Fruit fly (Drosophila melanogaster) whole organism, adult: ENCODE data around the gene CG4619.

Experiments
- CG11617 ChIP-seq: fragments of 200-800 bp; sonication (Bioruptor generic); optimal IDR thresholded peaks from 2 replicates; lab custom pipeline; 2017; ENCODE audit warnings: mild to moderate bottlenecking, missing biosample characterization, missing genetic modification reagents, missing genetic modification characterization
- CG12768 ChIP-seq: fragments of 200-800 bp; sonication (Bioruptor generic); optimal IDR thresholded peaks from 2 replicates; lab custom pipeline; 2017; ENCODE audit warnings: missing biosample characterization, missing genetic modification characterization, mild to moderate bottlenecking, moderate library complexity, missing genetic modification reagents
- CG14711 ChIP-seq: fragments of 200-800 bp; sonication (Bioruptor generic); optimal IDR thresholded peaks from 2 replicates; lab custom pipeline; 2018; ENCODE audit warnings: missing biosample characterization, mild to moderate bottlenecking, missing genetic modification characterization, moderate library complexity
- CG1620 ChIP-seq: fragments of 200-800 bp; sonication (Bioruptor generic); optimal IDR thresholded peaks from 2 replicates; lab custom pipeline; 2016; ENCODE audit warnings: missing biosample characterization, missing genetic modification characterization
- CG33017 ChIP-seq: fragments of 200-800 bp; sonication (Bioruptor generic); optimal IDR thresholded peaks from 2 replicates; lab custom pipeline; 2018; ENCODE audit warnings: missing biosample characterization, mild to moderate bottlenecking, missing genetic modification characterization, moderate library complexity
- CG5204 ChIP-seq: fragments of 200-800 bp; sonication (Bioruptor generic); optimal IDR thresholded peaks from 2 replicates; lab custom pipeline; 2016; ENCODE audit warnings: missing biosample characterization, missing genetic modification characterization
- CG7045 ChIP-seq: fragments of 200-800 bp; sonication (Bioruptor generic); optimal IDR thresholded peaks from 2 replicates; lab custom pipeline; 2017; ENCODE audit warnings: missing biosample characterization, mild to moderate bottlenecking, missing genetic modification characterization
- CG7101 ChIP-seq: fragments of 200-800 bp; sonication (Bioruptor generic); optimal IDR thresholded peaks from 2 replicates; lab custom pipeline; 2018; ENCODE audit warnings: missing biosample characterization, mild to moderate bottlenecking, missing genetic modification characterization, moderate library complexity
- Clk ChIP-seq: fragments of 200-800 bp; sonication (Bioruptor generic); optimal IDR thresholded peaks from 2 replicates; lab custom pipeline; 2017; ENCODE audit warnings: missing biosample characterization, missing genetic modification characterization
- Crg-1 ChIP-seq: fragments of 200-800 bp; sonication (Bioruptor generic); optimal IDR thresholded peaks from 2 replicates; lab custom pipeline; 2016; ENCODE audit warnings: missing biosample characterization, missing genetic modification characterization
- Hr96 ChIP-seq: fragments of 200-800 bp; sonication (Bioruptor generic); optimal IDR thresholded peaks from 2 replicates; lab custom pipeline; 2016; ENCODE audit warnings: missing biosample characterization, missing genetic modification characterization
- Mnt ChIP-seq: fragments of 200-800 bp; sonication (Bioruptor generic); optimal IDR thresholded peaks from 2 replicates; lab custom pipeline; 2016; ENCODE audit warnings: missing biosample characterization, mild to moderate bottlenecking, missing genetic modification characterization
- bab1 ChIP-seq: fragments of 200-800 bp; sonication (Bioruptor generic); optimal IDR thresholded peaks from 3 replicates; lab custom pipeline; 2019; ENCODE audit warnings: missing biosample characterization, mild to moderate bottlenecking, missing genetic modification characterization, moderate library complexity
- cic ChIP-seq: fragments of 200-800 bp; sonication (Bioruptor generic); optimal IDR thresholded peaks from 2 replicates; lab custom pipeline; 2017; ENCODE audit warnings: missing biosample characterization, mild to moderate bottlenecking, missing genetic modification characterization, moderate library complexity
- cnc ChIP-seq, 2 experiments: fragments of >200 bp; optimal IDR thresholded peaks; 2 replicates each; lab custom pipeline; 2017
- kay ChIP-seq: fragments of 200-800 bp; sonication (Bioruptor generic); peaks from one replicate; lab custom pipeline; 2016; ENCODE audit warnings: missing biosample characterization, missing genetic modification characterization, borderline replicate concordance
- ovo ChIP-seq: fragments of 200-800 bp; sonication (Bioruptor generic); optimal IDR thresholded peaks from 2 replicates; lab custom pipeline; 2016; ENCODE audit warnings: missing biosample characterization, missing genetic modification characterization
- pad ChIP-seq: fragments of 200-800 bp; sonication (Bioruptor generic); optimal IDR thresholded peaks from 3 replicates; lab custom pipeline; 2017; ENCODE audit warnings: missing biosample characterization, missing genetic modification characterization, mild to moderate bottlenecking, moderate library complexity, missing genetic modification reagents
- tj ChIP-seq: fragments of 200-800 bp; sonication (Bioruptor generic); optimal IDR thresholded peaks from 3 replicates; lab custom pipeline; 2017; ENCODE audit warnings: missing biosample characterization, mild to moderate bottlenecking, missing genetic modification characterization, moderate library complexity
- toe ChIP-seq: fragments of 200-800 bp; sonication (Bioruptor generic); optimal IDR thresholded peaks from 2 replicates; lab custom pipeline; 2016; ENCODE audit warnings: missing biosample characterization, missing genetic modification characterization

CG4619 gene

dm6 chr2L:9915011-9915850, 23.4 kb upstream of the CG4619 start, which contains the start of gene yip2:
TSS of gene yip2 (plus strand) at chr2L:9915253.
- TF ChIP-seq CG11617 (GFP tag; lab: Kevin White, UChicago) (peak; percentile 95), toe (GFP tag; lab: Kevin White, UChicago) (peak; percentile 99), CG5204 (GFP tag; lab: Kevin White, UChicago) (peak; percentile 97), CG1620 (GFP tag; lab: Kevin White, UChicago) (peak; percentile 50), CG33017 (tag; lab: Kevin White, UChicago) (peak; percentile 74), kay (GFP tag; lab: Kevin White, UChicago) (no peak), Clk (GFP tag; lab: Kevin White, UChicago) (peak; percentile 90), CG14711 (tag; lab: Kevin White, UChicago) (peak; percentile 45), CG7101 (tag; lab: Kevin White, UChicago) (peak; percentile 70), tj (GFP tag; lab: Kevin White, UChicago) (peak; percentile 88), cnc (optimal IDR thresholded peaks at IDR 0.05; lab: Kevin White, UChicago) (peak in 1 of 2 experiments; percentile 7), Crg-1 (GFP tag; lab: Kevin White, UChicago) (peak; percentile 65), Hr96 (peak; percentile 99), bab1 (GFP tag; lab: Kevin White, UChicago) (peak; percentile 81), pad (GFP tag; lab: Kevin White, UChicago) (peak; percentile 61), cic (GFP tag; lab: Kevin White, UChicago) (peak; percentile 91), ovo (GFP tag; lab: Kevin White, UChicago) (peak; percentile 49), CG12768 (GFP tag; lab: Kevin White, UChicago) (peak; percentile 100), CG7045 (GFP tag; lab: Kevin White, UChicago) (peak; percentile 93), Mnt (GFP tag; lab: Kevin White, UChicago) (peak; percentile 82)

dm6 chr2L:9918020-9918959, 20.4 kb upstream of the CG4619 start, which contains the start of the genes CG5885 and CG4598:
TSS of gene CG5885 (minus strand) at chr2L:9918330.
TSS of gene CG4598 (plus strand) at chr2L:9918618.
- TF ChIP-seq CG14711 (tag; lab: Kevin White, UChicago), result peak; percentile 42
- TF ChIP-seq CG5204 (GFP tag; lab: Kevin White, UChicago), result peak; percentile 63
- peak; percentile 79 for TF ChIP-seq CG11617 (GFP tag; lab: Kevin White, UChicago)
- TF ChIP-seq Clk (GFP tag; lab: Kevin White, UChicago), result peak; percentile 23
- no peak for TF ChIP-seq cnc (optimal IDR thresholded peaks at IDR 0.05; lab: Kevin White, UChicago)
- TF ChIP-seq bab1 (GFP tag; lab: Kevin White, UChicago), result peak; percentile 45
- no peak for TF ChIP-seq ovo (GFP tag; lab: Kevin White, UChicago)
- TF ChIP-seq Mnt (GFP tag; lab: Kevin White, UChicago), result peak; percentile 18
- peak; percentile 46 for TF ChIP-seq tj (GFP tag; lab: Kevin White, UChicago)
- peak; percentile 34 for TF ChIP-seq Crg-1 (GFP tag; lab: Kevin White, UChicago)
- peak; percentile 33 for TF ChIP-seq cic (GFP tag; lab: Kevin White, UChicago)
- TF ChIP-seq kay (GFP tag; lab: Kevin White, UChicago), result no peak
- peak; percentile 76 for TF ChIP-seq toe (GFP tag; lab: Kevin White, UChicago)
- peak; percentile 23 for TF ChIP-seq pad (GFP tag; lab: Kevin White, UChicago)
- peak; percentile 60 for TF ChIP-seq CG1620 (GFP tag; lab: Kevin White, UChicago)
- TF ChIP-seq Hr96, result peak; percentile 62
- TF ChIP-seq CG7045 (GFP tag; lab: Kevin White, UChicago), result peak; percentile 68
- peak; percentile 77 for TF ChIP-seq CG33017 (tag; lab: Kevin White, UChicago)
- peak; percentile 77 for TF ChIP-seq CG12768 (GFP tag; lab: Kevin White, UChicago)
- TF ChIP-seq CG7101 (tag; lab: Kevin White, UChicago), result peak; percentile 70

- TF ChIP-seq Mnt (GFP tag; lab: Kevin White, UChicago) (no peak), pad (GFP tag; lab: Kevin White, UChicago) (no peak), CG1620 (GFP tag; lab: Kevin White, UChicago) (no peak), ovo (GFP tag; lab: Kevin White, UChicago) (no peak), cic (GFP tag; lab: Kevin White, UChicago) (no peak), CG14711 (tag; lab: Kevin White, UChicago) (no peak), CG33017 (tag; lab: Kevin White, UChicago) (no peak), CG11617 (GFP tag; lab: Kevin White, UChicago) (no peak), Clk (GFP tag; lab: Kevin White, UChicago) (no peak), CG12768 (GFP tag; lab: Kevin White, UChicago) (no peak)
Observed at dm6 chr2L:9919218-9919617, 19.4 kb upstream of the CG4619 start.

- no peak for TF ChIP-seq cnc (optimal IDR thresholded peaks at IDR 0.05; lab: Kevin White, UChicago)
- TF ChIP-seq Mnt (GFP tag; lab: Kevin White, UChicago), result no peak
- no peak for TF ChIP-seq pad (GFP tag; lab: Kevin White, UChicago)
Observed at dm6 chr2L:9919949-9920348, 18.7 kb upstream of the CG4619 start, which contains the start of gene CG4594. TSS of gene CG4594 (plus strand) at chr2L:9920160.
